Worm (Caenorhabditis elegans): ENCODE measurements around the gene R11G1.7.

R11G1.7 gene

DNA sequence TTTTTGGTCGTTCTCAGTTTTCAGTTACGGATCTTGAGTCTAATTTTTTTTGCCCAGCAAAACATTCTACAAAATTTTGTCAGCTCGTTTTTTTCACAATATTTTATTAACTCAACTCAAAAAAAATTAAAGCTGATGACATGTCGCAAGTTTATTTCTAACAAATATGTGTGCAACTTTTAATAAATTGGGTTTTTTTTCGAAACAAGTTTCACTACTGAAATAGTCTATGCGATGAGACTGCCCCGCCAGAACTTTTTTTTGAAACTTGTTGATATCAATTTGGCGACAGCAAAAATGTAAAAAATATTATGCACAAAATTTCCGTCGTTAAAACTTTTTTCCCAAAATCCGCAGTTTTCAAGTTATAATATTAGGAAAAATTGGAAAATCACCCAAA lies 32.9 kb upstream of the R11G1.7 start, which contains the start of gene C18B2.2:
TSS of gene C18B2.2 (plus strand) at position 301 of the 400 bp plus-strand sequence.
- TF ChIP-seq D2030.7 (GFP tag; IDR thresholded peaks at IDR 0.05) (no peak), C17E4.6 (GFP tag; IDR thresholded peaks at IDR 0.05) (no peak), ztf-22 (GFP tag; optimal IDR thresholded peaks at IDR 0.05) (no peak), hlh-12 (tag; optimal IDR thresholded peaks at IDR 0.05) (no peak), egl-18 (GFP tag; IDR thresholded peaks at IDR 0.05) (no peak), B0019.2 (GFP tag; conservative IDR thresholded peaks at IDR 0.05) (no peak), lin-26 (GFP tag; IDR thresholded peaks at IDR 0.05) (no peak), ztf-18 (tag; optimal IDR thresholded peaks at IDR 0.05) (no peak), Y95B8A.8 (GFP tag; IDR thresholded peaks at IDR 0.05) (no peak), athp-1 (tag; optimal IDR thresholded peaks at IDR 0.05) (no peak), ets-4 (GFP tag; optimal IDR thresholded peaks at IDR 0.05) (no peak), egl-44 (GFP tag; IDR thresholded peaks at IDR 0.05) (no peak), K11D2.4 (GFP tag; IDR thresholded peaks at IDR 0.05) (no peak), Y67H2A.10 (GFP tag; conservative IDR thresholded peaks at IDR 0.05) (no peak), nhr-80 (tag; optimal IDR thresholded peaks at IDR 0.05) (no peak), F22D6.2 (tag; optimal IDR thresholded peaks at IDR 0.05) (no peak), xnd-1 (tag; optimal IDR thresholded peaks at IDR 0.05) (no peak), cebp-1 (GFP tag; IDR thresholded peaks at IDR 0.05) (no peak), cebp-1 (tag; optimal IDR thresholded peaks at IDR 0.05) (no peak), die-1 (tag; optimal IDR thresholded peaks at IDR 0.05) (no peak), tbx-9 (tag; optimal IDR thresholded peaks at IDR 0.05; ENCODE audit: borderline replicate concordance) (no peak)

DNA sequence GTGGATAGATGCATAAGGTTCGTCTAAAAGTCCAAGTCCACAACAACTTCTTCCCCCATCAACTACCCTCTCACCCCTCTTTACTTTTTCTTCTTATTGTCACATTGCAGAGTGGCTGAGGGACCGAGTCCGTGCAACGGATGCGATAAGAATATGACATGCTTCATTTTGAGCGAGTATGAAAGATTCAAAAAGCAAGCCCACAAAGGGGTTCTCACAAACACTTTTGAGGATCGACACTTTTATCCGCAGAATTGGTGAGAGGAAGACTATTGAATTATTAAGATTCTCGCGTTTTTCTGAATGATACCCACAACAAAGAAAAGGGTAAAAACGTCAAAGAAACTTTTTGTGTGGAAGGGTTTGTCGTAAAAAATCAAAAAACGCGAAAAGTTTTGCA lies 30.5 kb upstream of the R11G1.7 start:
- TF ChIP-seq rpc-1 (optimal IDR thresholded peaks at IDR 0.05), result no peak
- TF ChIP-seq rpc-1 (tag; optimal IDR thresholded peaks at IDR 0.05), result no peak
- TF ChIP-seq ceh-40 (GFP tag; IDR thresholded peaks at IDR 0.05), result no peak
- no peak for TF ChIP-seq nhr-120 (GFP tag; IDR thresholded peaks at IDR 0.05)
- no peak for TF ChIP-seq mes-4 (tag; optimal IDR thresholded peaks at IDR 0.05)
- TF ChIP-seq unc-130 (GFP tag; optimal IDR thresholded peaks at IDR 0.05), result no peak
- TF ChIP-seq B0261.1 (tag; optimal IDR thresholded peaks at IDR 0.05), result no peak
- no peak for TF ChIP-seq athp-1 (tag; optimal IDR thresholded peaks at IDR 0.05)

DNA sequence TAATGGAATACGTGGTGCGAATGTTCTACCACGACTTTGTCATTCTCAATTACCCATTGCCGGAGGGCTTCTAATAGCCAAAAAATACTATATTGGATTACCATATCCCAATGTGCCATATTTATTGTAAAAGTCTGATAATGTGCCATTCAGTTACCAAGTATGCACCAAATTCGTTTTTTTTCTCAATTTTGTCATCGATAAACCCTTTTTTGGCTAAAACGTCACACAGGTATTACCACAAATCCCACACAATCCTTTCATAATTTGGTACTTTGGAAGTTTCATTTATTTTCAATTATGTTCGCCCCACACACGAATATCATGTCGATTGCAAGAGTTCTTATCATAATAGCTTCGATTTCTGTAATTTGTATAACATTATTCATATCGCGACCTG lies 28.1 kb upstream of the R11G1.7 start, which contains the start of gene vep-2:
TSS of gene vep-2 (plus strand) at position 301 of the 400 bp plus-strand sequence.
- TF ChIP-seq cebp-2 (GFP tag; IDR thresholded peaks at IDR 0.05) (no peak), cebp-1 (GFP tag; IDR thresholded peaks at IDR 0.05) (no peak), cebp-1 (tag; optimal IDR thresholded peaks at IDR 0.05) (no peak), F33H1.4 (GFP tag; IDR thresholded peaks at IDR 0.05) (no peak), ztf-6 (GFP tag; IDR thresholded peaks at IDR 0.05) (no peak), ztf-18 (tag; optimal IDR thresholded peaks at IDR 0.05) (no peak), Y67H2A.10 (GFP tag; conservative IDR thresholded peaks at IDR 0.05) (no peak), nhr-90 (tag; optimal IDR thresholded peaks at IDR 0.05) (no peak), gei-17 (GFP tag; optimal IDR thresholded peaks at IDR 0.05) (no peak), F39B2.1 (GFP tag; IDR thresholded peaks at IDR 0.05) (no peak), lin-54 (GFP tag; optimal IDR thresholded peaks at IDR 0.05) (no peak), T07F8.4 (tag; optimal IDR thresholded peaks at IDR 0.05) (no peak), lir-1 (GFP tag; conservative IDR thresholded peaks at IDR 0.05) (no peak), efl-1 (GFP tag; optimal IDR thresholded peaks at IDR 0.05) (no peak), xnd-1 (tag; optimal IDR thresholded peaks at IDR 0.05) (no peak)

Data from whole organism, young adult.